Fruit fly (Drosophila melanogaster) whole organism, embryonic: ENCODE results near the gene CG32681.

Experiments used
- CG10267 ChIP-seq: fragments of 200-800 bp; sonication (Bioruptor generic); optimal IDR thresholded peaks from 2 replicates; lab custom pipeline; 2018; ENCODE audit warnings: missing biosample characterization, mild to moderate bottlenecking, missing genetic modification characterization, moderate library complexity
- CG13287 ChIP-seq: fragments of 200-800 bp; sonication (Bioruptor generic); IDR thresholded peaks from 2 replicates; pipeline ENCODE4 v1.3.6; 2022; ENCODE audit warnings: missing biosample characterization, missing genetic modification characterization; ENCODE audit not compliant: partially characterized antibody
- CG13624 ChIP-seq: fragments of 200-800 bp; sonication (Bioruptor generic); optimal IDR thresholded peaks from 2 replicates; lab custom pipeline; 2016; ENCODE audit warnings: missing biosample characterization, missing genetic modification characterization
- CG17186 ChIP-seq: fragments of 200-800 bp; sonication (Bioruptor generic); optimal IDR thresholded peaks from 3 replicates; lab custom pipeline; 2017; ENCODE audit warnings: missing biosample characterization, missing genetic modification reagents, missing genetic modification characterization
- CG17912 ChIP-seq: fragments of 200-800 bp; sonication (Bioruptor generic); optimal IDR thresholded peaks from 2 replicates; lab custom pipeline; 2018; ENCODE audit warnings: missing biosample characterization, mild to moderate bottlenecking, missing genetic modification characterization
- CG2129 ChIP-seq: fragments of 200-800 bp; sonication (Bioruptor generic); IDR thresholded peaks from 2 replicates; pipeline ENCODE4 v1.3.6; 2022; ENCODE audit warnings: missing biosample characterization, missing genetic modification characterization; ENCODE audit not compliant: partially characterized antibody
- CG32767 ChIP-seq: fragments of 200-800 bp; sonication (Bioruptor generic); IDR thresholded peaks from 2 replicates; pipeline ENCODE4 v1.3.6; 2022; ENCODE audit warnings: missing biosample characterization, missing genetic modification characterization
- CG7357 ChIP-seq: fragments of 200-800 bp; sonication (Bioruptor generic); IDR thresholded peaks from 3 replicates; pipeline ENCODE4 v1.3.6; 2022; ENCODE audit warnings: missing biosample characterization, missing genetic modification characterization
- CG7372 ChIP-seq: fragments of 200-800 bp; sonication (Bioruptor generic); IDR thresholded peaks from 2 replicates; pipeline ENCODE4 v1.3.6; 2022; ENCODE audit warnings: missing biosample characterization, missing genetic modification characterization
- CG7963 ChIP-seq: fragments of 200-800 bp; sonication (Bioruptor generic); IDR thresholded peaks from 3 replicates; pipeline ENCODE4 v1.3.6; 2022; ENCODE audit warnings: missing biosample characterization, missing genetic modification characterization; ENCODE audit not compliant: partially characterized antibody
- CG9215 ChIP-seq: fragments of 200-800 bp; sonication (Bioruptor generic); IDR thresholded peaks from 2 replicates; pipeline ENCODE4 v1.3.6; 2022; ENCODE audit warnings: missing biosample characterization, missing genetic modification characterization
- CG9727 ChIP-seq: fragments of 200-800 bp; sonication (Bioruptor generic); optimal IDR thresholded peaks from 3 replicates; lab custom pipeline; 2017; ENCODE audit warnings: missing biosample characterization, mild to moderate bottlenecking, missing genetic modification characterization
- Deaf1 ChIP-seq: fragments of 200-800 bp; optimal IDR thresholded peaks from 3 replicates; lab custom pipeline; 2019; ENCODE audit warnings: missing biosample characterization, mild to moderate bottlenecking, missing genetic modification characterization, moderate library complexity
- Dll ChIP-seq: fragments of 200-800 bp; sonication (Bioruptor generic); IDR thresholded peaks from 4 replicates; pipeline ENCODE4 v1.3.6; 2022; ENCODE audit warnings: missing biosample characterization, missing genetic modification characterization; ENCODE audit not compliant: partially characterized antibody
- Ets97D ChIP-seq: fragments of 200-800 bp; sonication (Bioruptor generic); optimal IDR thresholded peaks from 3 replicates; lab custom pipeline; 2016; ENCODE audit warnings: missing biosample characterization, missing genetic modification characterization
- H15 ChIP-seq: fragments of 200-800 bp; sonication (Bioruptor generic); IDR thresholded peaks from 3 replicates; pipeline ENCODE4 v1.3.6; 2022; ENCODE audit warnings: missing biosample characterization, missing genetic modification characterization
- HLH4C ChIP-seq: fragments of 200-800 bp; sonication (Bioruptor generic); IDR thresholded peaks from 3 replicates; pipeline ENCODE4 v1.3.6; 2022; ENCODE audit warnings: missing biosample characterization, missing genetic modification characterization; ENCODE audit not compliant: partially characterized antibody
- Hand ChIP-seq: fragments of 200-800 bp; sonication (Bioruptor generic); optimal IDR thresholded peaks from 2 replicates; lab custom pipeline; 2017; ENCODE audit warnings: mild to moderate bottlenecking, missing biosample characterization, missing genetic modification reagents, missing genetic modification characterization
- Hr39 ChIP-seq: fragments of >200 bp; optimal IDR thresholded peaks from 2 replicates; lab custom pipeline; 2017
- Hsf ChIP-seq: fragments of 200-800 bp; sonication (Bioruptor generic); optimal IDR thresholded peaks from 3 replicates; lab custom pipeline; 2016; ENCODE audit warnings: missing biosample characterization, missing genetic modification characterization
- Opbp ChIP-seq: fragments of 200-800 bp; sonication (Bioruptor generic); IDR thresholded peaks from 3 replicates; pipeline ENCODE4 v1.3.6; 2022; ENCODE audit warnings: missing biosample characterization, missing genetic modification characterization; ENCODE audit not compliant: partially characterized antibody
- Ptx1 ChIP-seq: fragments of 200-800 bp; sonication (Bioruptor generic); IDR thresholded peaks from 2 replicates; pipeline ENCODE4 v1.3.6; 2022; ENCODE audit warnings: missing biosample characterization, missing genetic modification characterization
- Rfx ChIP-seq: fragments of 200-800 bp; sonication (Bioruptor generic); IDR thresholded peaks from 2 replicates; pipeline ENCODE4 v1.3.6; 2022; ENCODE audit warnings: missing biosample characterization, missing genetic modification characterization
- amos ChIP-seq: fragments of 200-800 bp; sonication (Bioruptor generic); IDR thresholded peaks from 2 replicates; pipeline ENCODE4 v1.3.6; 2022; ENCODE audit warnings: missing biosample characterization, missing genetic modification characterization; ENCODE audit not compliant: partially characterized antibody
- ap ChIP-seq: fragments of 200-800 bp; sonication (Bioruptor generic); IDR thresholded peaks from 2 replicates; pipeline ENCODE4 v1.3.6; 2022; ENCODE audit warnings: missing biosample characterization, missing genetic modification characterization
- ato ChIP-seq: fragments of 200-800 bp; sonication (Bioruptor generic); IDR thresholded peaks from 2 replicates; pipeline ENCODE4 v1.3.6; 2022; ENCODE audit warnings: missing biosample characterization, missing genetic modification characterization; ENCODE audit not compliant: partially characterized antibody
- chinmo ChIP-seq: fragments of 200-800 bp; sonication (Bioruptor generic); IDR thresholded peaks from 4 replicates; pipeline ENCODE4 v1.3.6; 2022; ENCODE audit warnings: missing biosample characterization, missing genetic modification characterization; ENCODE audit not compliant: partially characterized antibody
- ci ChIP-seq: fragments of 200-800 bp; sonication (Bioruptor generic); IDR thresholded peaks from 3 replicates; pipeline ENCODE4 v1.3.6; 2022; ENCODE audit warnings: missing biosample characterization, missing genetic modification characterization
- dmrt99B ChIP-seq: fragments of 200-800 bp; sonication (Bioruptor generic); optimal IDR thresholded peaks from 2 replicates; lab custom pipeline; 2018; ENCODE audit warnings: missing biosample characterization, mild to moderate bottlenecking, missing genetic modification characterization, moderate library complexity
- eyg ChIP-seq: fragments of 200-800 bp; sonication (Bioruptor generic); optimal IDR thresholded peaks from 3 replicates; lab custom pipeline; 2016; ENCODE audit warnings: missing biosample characterization, missing genetic modification characterization
- ftz-f1 ChIP-seq: fragments of 200-800 bp; sonication (Bioruptor generic); optimal IDR thresholded peaks from 2 replicates; lab custom pipeline; 2016; ENCODE audit warnings: missing biosample characterization, missing genetic modification characterization
- gro ChIP-seq: fragments of 200-800 bp; sonication (Bioruptor generic); optimal IDR thresholded peaks from 2 replicates; lab custom pipeline; 2016; ENCODE audit warnings: missing biosample characterization, missing genetic modification characterization
- hb ChIP-seq: fragments of 200-800 bp; sonication (Bioruptor generic); IDR thresholded peaks from 3 replicates; pipeline ENCODE4 v1.3.6; 2022; ENCODE audit warnings: missing biosample characterization, missing genetic modification characterization; ENCODE audit not compliant: partially characterized antibody
- jing ChIP-seq: fragments of 200-800 bp; sonication (Bioruptor generic); optimal IDR thresholded peaks from 2 replicates; lab custom pipeline; 2018; ENCODE audit warnings: missing biosample characterization, mild to moderate bottlenecking, missing genetic modification characterization
- ken ChIP-seq: fragments of 200-800 bp; sonication (Bioruptor generic); IDR thresholded peaks from 3 replicates; pipeline ENCODE4 v1.3.6; 2022; ENCODE audit warnings: missing biosample characterization, missing genetic modification characterization
- knrl ChIP-seq: fragments of 200-800 bp; sonication (Bioruptor generic); IDR thresholded peaks from 3 replicates; pipeline ENCODE4 v1.3.6; 2022; ENCODE audit warnings: missing biosample characterization, missing genetic modification characterization; ENCODE audit not compliant: partially characterized antibody
- mld ChIP-seq: fragments of 200-800 bp; sonication (Bioruptor generic); IDR thresholded peaks from 3 replicates; pipeline ENCODE4 v1.3.6; 2022; ENCODE audit warnings: missing biosample characterization, missing genetic modification characterization; ENCODE audit not compliant: partially characterized antibody
- onecut ChIP-seq: fragments of 200-800 bp; sonication (Bioruptor generic); IDR thresholded peaks from 2 replicates; pipeline ENCODE4 v1.3.6; 2022; ENCODE audit warnings: missing biosample characterization, missing genetic modification characterization
- pan ChIP-seq, 4 experiments: fragments of >200 bp in 3 of 4; fragments of 200-800 bp in 1 of 4; sonication (Bioruptor generic) in 1 of 4; optimal IDR thresholded peaks in 3 of 4; IDR thresholded peaks in 1 of 4; 2 replicates each; pipeline versions ENCODE4 v1.3.6 to Lab custom; 2017 to 2022; ENCODE audit warnings: missing biosample characterization in 2 of 4, missing genetic modification characterization in 2 of 4, mixed read lengths in 1 of 4
- pros ChIP-seq: fragments of 200-800 bp; sonication (Bioruptor generic); optimal IDR thresholded peaks from 3 replicates; lab custom pipeline; 2019; ENCODE audit warnings: missing biosample characterization, mild to moderate bottlenecking, missing genetic modification characterization, moderate library complexity
- ro ChIP-seq: fragments of 200-800 bp; sonication (Bioruptor generic); IDR thresholded peaks from 2 replicates; pipeline ENCODE4 v1.3.6; 2022; ENCODE audit warnings: missing biosample characterization, missing genetic modification characterization
- salm ChIP-seq: fragments of 200-800 bp; sonication (Bioruptor generic); optimal IDR thresholded peaks from 2 replicates; lab custom pipeline; 2018; ENCODE audit warnings: missing biosample characterization, mild to moderate bottlenecking, missing genetic modification characterization
- shn ChIP-seq: fragments of 200-800 bp; sonication (Bioruptor generic); optimal IDR thresholded peaks from 3 replicates; lab custom pipeline; 2016; ENCODE audit warnings: missing biosample characterization, missing genetic modification characterization
- sr ChIP-seq: fragments of 200-800 bp; sonication (Bioruptor generic); IDR thresholded peaks from 3 replicates; pipeline ENCODE4 v1.3.6; 2022; ENCODE audit warnings: missing biosample characterization, missing genetic modification characterization
- unc-4 ChIP-seq: fragments of 200-800 bp; sonication (Bioruptor generic); IDR thresholded peaks from 2 replicates; pipeline ENCODE4 v1.3.6; 2022; ENCODE audit warnings: missing biosample characterization, missing genetic modification characterization; ENCODE audit not compliant: partially characterized antibody
- wek ChIP-seq: fragments of 200-800 bp; sonication (Bioruptor generic); optimal IDR thresholded peaks from 3 replicates; lab custom pipeline; 2018; ENCODE audit warnings: missing biosample characterization, mild to moderate bottlenecking, missing genetic modification characterization, moderate library complexity
- zen ChIP-seq: fragments of 200-800 bp; sonication (Bioruptor generic); optimal IDR thresholded peaks from 3 replicates; lab custom pipeline; 2018; ENCODE audit warnings: missing biosample characterization, mild to moderate bottlenecking, missing genetic modification characterization, moderate library complexity
- zen2 ChIP-seq: fragments of 200-800 bp; sonication (Bioruptor generic); IDR thresholded peaks from 3 replicates; pipeline ENCODE4 v1.3.6; 2022; ENCODE audit warnings: missing biosample characterization, missing genetic modification characterization; ENCODE audit not compliant: partially characterized antibody

CG32681 gene

dm6 chrX:10385757-10386156 is 4.6 kb upstream of the CG32681 start, which contains the start of the genes Psf3 and flw (continued):
- TF ChIP-seq Hand (GFP tag; lab: Kevin White, UChicago), result no peak
- peak; percentile 83 for TF ChIP-seq amos (GFP tag; lab: Robert Waterston, UW)
- TF ChIP-seq sr, result 0 out of 3 replicates have a peak, but pooled peaks have one; percentile 18
- no peak for TF ChIP-seq CG7372 (GFP tag; lab: Robert Waterston, UW)
- TF ChIP-seq mld (GFP tag; lab: Robert Waterston, UW), result peak; percentile 27; the same call in 1 of the 3 replicates
- no peak for TF ChIP-seq CG7357 (GFP tag; lab: Robert Waterston, UW)
- TF ChIP-seq zen, result no peak
- peak; percentile 35; the same call in 1 of the 4 replicates for TF ChIP-seq Dll (GFP tag; lab: Robert Waterston, UW)
- no peak for TF ChIP-seq shn (GFP tag; lab: Kevin White, UChicago)
- TF ChIP-seq CG17186 (GFP tag; lab: Kevin White, UChicago), result peak; percentile 32
- no peak for TF ChIP-seq gro
- TF ChIP-seq onecut (GFP tag; lab: Robert Waterston, UW), result no peak
- TF ChIP-seq wek (GFP tag; lab: Kevin White, UChicago), result no peak
- TF ChIP-seq CG32767 (GFP tag; lab: Robert Waterston, UW), result 0 out of 2 replicates have a peak, but pooled peaks have one; percentile 25
- no peak for TF ChIP-seq H15 (GFP tag; lab: Robert Waterston, UW)
- TF ChIP-seq ap (GFP tag; lab: Robert Waterston, UW), result no peak
- no peak for TF ChIP-seq CG9727 (GFP tag; lab: Kevin White, UChicago)
- peak; percentile 12 for TF ChIP-seq CG13624 (GFP tag; lab: Kevin White, UChicago)
- TF ChIP-seq Ets97D, result peak; percentile 84
- TF ChIP-seq ken (GFP tag; lab: Robert Waterston, UW), result no peak
- TF ChIP-seq Ptx1 (GFP tag; lab: Robert Waterston, UW), result 0 out of 2 replicates have a peak, but pooled peaks have one; percentile 7
- peak; percentile 72; the same call in 2 of the 3 replicates for TF ChIP-seq Opbp (GFP tag; lab: Robert Waterston, UW)

dm6 chrX:10384947-10385346 is 3.8 kb upstream of the CG32681 start:
- TF ChIP-seq CG17912 (GFP tag; lab: Kevin White, UChicago), result no peak
- no peak for TF ChIP-seq pros (GFP tag; lab: Kevin White, UChicago)
- TF ChIP-seq zen2 (GFP tag; lab: Robert Waterston, UW), result peak; percentile 72
- peak; percentile 45; the same call in 1 of the 3 replicates for TF ChIP-seq knrl (GFP tag; lab: Robert Waterston, UW)
- TF ChIP-seq jing, result no peak
- peak; percentile 62; the same call in 1 of the 3 replicates for TF ChIP-seq CG7963 (GFP tag; lab: Robert Waterston, UW)
- no peak for TF ChIP-seq CG32767 (GFP tag; lab: Robert Waterston, UW)
- no peak for TF ChIP-seq ci (GFP tag; lab: Robert Waterston, UW)
- TF ChIP-seq ftz-f1 (GFP tag; lab: Kevin White, UChicago), result no peak
- no peak for TF ChIP-seq dmrt99B (tag; lab: Kevin White, UChicago)
- TF ChIP-seq pan (optimal IDR thresholded peaks at IDR 0.05; lab: Kevin White, UChicago), result no peak
- no peak for TF ChIP-seq pan (GFP tag; optimal IDR thresholded peaks at IDR 0.05 in 1 of 2, IDR thresholded peaks at IDR 0.05 in 1 of 2)
- TF ChIP-seq HLH4C (GFP tag; lab: Robert Waterston, UW), result peak; percentile 76
- TF ChIP-seq CG2129, result 0 out of 2 replicates have a peak, but pooled peaks have one; percentile 18
- TF ChIP-seq hb (GFP tag; lab: Robert Waterston, UW), result peak; percentile 77
- 0 out of 2 replicates have a peak, but pooled peaks have one; percentile 54 for TF ChIP-seq ato (GFP tag; lab: Robert Waterston, UW)
- peak; percentile 75 for TF ChIP-seq CG13287 (GFP tag; lab: Robert Waterston, UW)
- TF ChIP-seq unc-4, result peak; percentile 55; the same call in 1 of the 2 replicates
- peak; percentile 95 for TF ChIP-seq chinmo
- no peak for TF ChIP-seq Deaf1
- no peak for TF ChIP-seq Hr39 (lab: Kevin White, UChicago)
- no peak for TF ChIP-seq salm
- TF ChIP-seq eyg (GFP tag; lab: Kevin White, UChicago), result no peak
- TF ChIP-seq CG10267, result no peak
- no peak for TF ChIP-seq ro (GFP tag; lab: Robert Waterston, UW)
- no peak for TF ChIP-seq CG9215 (GFP tag; lab: Robert Waterston, UW)
- TF ChIP-seq Rfx (GFP tag; lab: Robert Waterston, UW), result no peak
- TF ChIP-seq Dll (GFP tag; lab: Robert Waterston, UW), result peak; percentile 71
- TF ChIP-seq Hsf (GFP tag; lab: Kevin White, UChicago), result no peak
